Fruit fly (Drosophila melanogaster): ENCODE measurements around the gene Slbp.

Slbp gene

dm6 chr3R:29138407-29138806 is 14.7 kb downstream of the Slbp start, which contains the start of the genes Alg13 and superdeath (continued):
- TF ChIP-seq CG17186 (GFP tag; optimal IDR thresholded peaks at IDR 0.05) = peak; percentile 49
- TF ChIP-seq ttk (GFP tag; IDR thresholded peaks at IDR 0.05) = no peak
- TF ChIP-seq Atf-2 (GFP tag; optimal IDR thresholded peaks at IDR 0.05) = no peak
- no peak for TF ChIP-seq pum (GFP tag; optimal IDR thresholded peaks at IDR 0.05)
- TF ChIP-seq CG7987 (GFP tag; optimal IDR thresholded peaks at IDR 0.05) = peak; percentile 15
- no peak for TF ChIP-seq bbx (GFP tag; IDR thresholded peaks at IDR 0.05; ENCODE audit: partially characterized antibody)
- TF ChIP-seq btn (GFP tag; optimal IDR thresholded peaks at IDR 0.05) = no peak
- no peak for TF ChIP-seq h (optimal IDR thresholded peaks at IDR 0.05)
- peak; percentile 46 for TF ChIP-seq CG9437 (GFP tag; optimal IDR thresholded peaks at IDR 0.05)
- TF ChIP-seq Hsf (GFP tag; optimal IDR thresholded peaks at IDR 0.05) = no peak
- TF ChIP-seq slou (GFP tag; optimal IDR thresholded peaks at IDR 0.05) = no peak
- TF ChIP-seq Opbp (GFP tag; IDR thresholded peaks at IDR 0.05; ENCODE audit: partially characterized antibody) = no peak
- no peak for TF ChIP-seq maf-S (GFP tag; optimal IDR thresholded peaks at IDR 0.05)
- no peak for TF ChIP-seq HLH3B (GFP tag; IDR thresholded peaks at IDR 0.05)
- TF ChIP-seq bab2 (GFP tag; optimal IDR thresholded peaks at IDR 0.05) = no peak
- no peak for TF ChIP-seq CG31441 (GFP tag; IDR thresholded peaks at IDR 0.05)
- no peak for TF ChIP-seq CG4730 (GFP tag; IDR thresholded peaks at IDR 0.05)
- TF ChIP-seq Mes4 (GFP tag; optimal IDR thresholded peaks at IDR 0.05) = no peak
- no peak for TF ChIP-seq D (optimal IDR thresholded peaks at IDR 0.05)
- TF ChIP-seq D (GFP tag; optimal IDR thresholded peaks at IDR 0.05) = no peak
- no peak for TF ChIP-seq CG5245 (GFP tag; optimal IDR thresholded peaks at IDR 0.05)
- TF ChIP-seq sob (GFP tag; IDR thresholded peaks at IDR 0.05) = no peak
- no peak for TF ChIP-seq CG12155 (GFP tag; optimal IDR thresholded peaks at IDR 0.05)
- TF ChIP-seq pfk (GFP tag; optimal IDR thresholded peaks at IDR 0.05) = no peak
- TF ChIP-seq gem (tag; optimal IDR thresholded peaks at IDR 0.05) = no peak
- no peak for TF ChIP-seq CG5953 (GFP tag; IDR thresholded peaks at IDR 0.05)
- no peak for TF ChIP-seq gcm (GFP tag; optimal IDR thresholded peaks at IDR 0.05)
- no peak for TF ChIP-seq pb (GFP tag; optimal IDR thresholded peaks at IDR 0.05)
- TF ChIP-seq sens-2 (GFP tag; IDR thresholded peaks at IDR 0.05) = no peak
- no peak for TF ChIP-seq Bteb2 (GFP tag; optimal IDR thresholded peaks at IDR 0.05)
- peak; percentile 12 for TF ChIP-seq CoRest (tag; optimal IDR thresholded peaks at IDR 0.05)
- TF ChIP-seq pzg (GFP tag; optimal IDR thresholded peaks at IDR 0.05) = peak; percentile 62
- TF ChIP-seq hkb (optimal IDR thresholded peaks at IDR 0.05) = no peak
- no peak for TF ChIP-seq hkb (GFP tag; IDR thresholded peaks at IDR 0.05)
- TF ChIP-seq jigr1 (GFP tag; IDR thresholded peaks at IDR 0.05) = no peak
- no peak for TF ChIP-seq CG6683 (GFP tag; optimal IDR thresholded peaks at IDR 0.05)
- no peak for TF ChIP-seq ac (GFP tag; optimal IDR thresholded peaks at IDR 0.05)
- TF ChIP-seq danr (GFP tag; IDR thresholded peaks at IDR 0.05) = no peak
- TF ChIP-seq CG32772 (GFP tag; IDR thresholded peaks at IDR 0.05) = no peak
- peak in 1 of 2 experiments; percentile 64 for TF ChIP-seq Pdp1 (GFP tag; optimal IDR thresholded peaks at IDR 0.05)
- TF ChIP-seq lov (optimal IDR thresholded peaks at IDR 0.05) = no peak
- no peak for TF ChIP-seq lov (GFP tag; IDR thresholded peaks at IDR 0.05)
- TF ChIP-seq CG15601 (tag; optimal IDR thresholded peaks at IDR 0.05) = peak; percentile 17
- TF ChIP-seq bowl (GFP tag; IDR thresholded peaks at IDR 0.05) = no peak
- TF ChIP-seq MBD-R2 (GFP tag; IDR thresholded peaks at IDR 0.05) = peak; percentile 82
- peak; percentile 19 for TF ChIP-seq CG12659 (GFP tag; optimal IDR thresholded peaks at IDR 0.05)
- no peak for TF ChIP-seq tgo (GFP tag; IDR thresholded peaks at IDR 0.05)
- TF ChIP-seq sd (tag; optimal IDR thresholded peaks at IDR 0.05) = no peak
- no peak for TF ChIP-seq sc (optimal IDR thresholded peaks at IDR 0.05)
- TF ChIP-seq sc (GFP tag; optimal IDR thresholded peaks at IDR 0.05) = no peak
- TF ChIP-seq wek (GFP tag; optimal IDR thresholded peaks at IDR 0.05) = peak; percentile 43
- TF ChIP-seq CG6854 (GFP tag; optimal IDR thresholded peaks at IDR 0.05) = no peak
- TF ChIP-seq sens (GFP tag) = peak; percentile 39
- no peak for TF ChIP-seq sna (GFP tag; IDR thresholded peaks at IDR 0.05; ENCODE audit: partially characterized antibody)

Measured in whole organism, embryonic.